Worm (Caenorhabditis elegans) whole organism, young adult: ENCODE measurements around the gene F37C12.18.

Source experiments
- K12H6.12 ChIP-seq: fragments of 200-800 bp; sonication (Bioruptor generic); optimal IDR thresholded peaks from 2 replicates; lab custom pipeline; 2018; ENCODE audit warnings: mild to moderate bottlenecking, missing genetic modification characterization, missing compliant biosample characterization
- T07F8.4 ChIP-seq: sonication (generic microtip); optimal IDR thresholded peaks from 2 replicates; lab custom pipeline; 2016; ENCODE audit warnings: mild to moderate bottlenecking, missing genetic modification characterization, moderate library complexity, missing compliant biosample characterization
- ama-1 ChIP-seq, 3 experiments: fragments of 150-350 bp in 1 of 3; sonication (generic microtip) in 2 of 3; optimal IDR thresholded peaks; 2 replicates each; lab custom pipeline; 2014 to 2018; ENCODE audit warnings: missing biosample characterization in 2 of 3, missing genetic modification characterization in 2 of 3, missing genetic modification reagents in 2 of 3
- bed-1 ChIP-seq: fragments of 200-800 bp; sonication (Bioruptor generic); IDR thresholded peaks from 2 replicates; pipeline ENCODE4 v1.3.6; 2022; ENCODE audit warnings: missing genetic modification reagents, missing genetic modification characterization, missing compliant biosample characterization
- hsf-1 ChIP-seq: fragments of 200-800 bp; sonication (Bioruptor generic); IDR thresholded peaks from 2 replicates; pipeline ENCODE4 v1.3.6; 2022; ENCODE audit warnings: missing genetic modification reagents, missing genetic modification characterization, missing compliant biosample characterization
- lag-1 ChIP-seq: fragments of 200-800 bp; sonication (Bioruptor generic); IDR thresholded peaks from 2 replicates; pipeline ENCODE4 v1.3.6; 2022; ENCODE audit warnings: missing genetic modification reagents, missing genetic modification characterization, missing compliant biosample characterization
- lin-40 ChIP-seq: sonication (generic microtip); optimal IDR thresholded peaks from 2 replicates; lab custom pipeline; 2016; ENCODE audit warnings: missing genetic modification characterization, mild to moderate bottlenecking, missing compliant biosample characterization, missing genotype, missing genetic modification reagents
- nhr-27 ChIP-seq: fragments of 200-800 bp; sonication (Bioruptor generic); optimal IDR thresholded peaks from 2 replicates; lab custom pipeline; 2018; ENCODE audit warnings: mild to moderate bottlenecking, missing genetic modification characterization, moderate library complexity, missing compliant biosample characterization
- nhr-80 ChIP-seq: sonication (generic microtip); optimal IDR thresholded peaks from 2 replicates; lab custom pipeline; 2016; ENCODE audit warnings: missing genetic modification characterization, missing compliant biosample characterization
- snpc-4 ChIP-seq, 5 experiments: fragments of 150-350 bp in 1 of 5; sonication (generic microtip) in 4 of 5; optimal IDR thresholded peaks; 2 replicates each; lab custom pipeline; 2014 to 2018; ENCODE audit warnings: missing genetic modification characterization in 5 of 5, missing biosample characterization in 3 of 5, antibody characterized with exemption in 2 of 5, mild to moderate bottlenecking in 2 of 5, missing compliant biosample characterization in 2 of 5, missing genotype in 2 of 5, moderate library complexity in 2 of 5, missing genetic modification reagents in 1 of 5
- unc-62 ChIP-seq: fragments of 150-350 bp; optimal IDR thresholded peaks from 2 replicates; lab custom pipeline; 2014; ENCODE audit warnings: missing biosample characterization, missing genetic modification reagents, missing genetic modification characterization
- ztf-22 ChIP-seq: fragments of 200-800 bp; sonication (Bioruptor generic); optimal IDR thresholded peaks from 2 replicates; lab custom pipeline; 2018; ENCODE audit warnings: mild to moderate bottlenecking, missing genetic modification characterization, moderate library complexity, missing compliant biosample characterization

DNA sequence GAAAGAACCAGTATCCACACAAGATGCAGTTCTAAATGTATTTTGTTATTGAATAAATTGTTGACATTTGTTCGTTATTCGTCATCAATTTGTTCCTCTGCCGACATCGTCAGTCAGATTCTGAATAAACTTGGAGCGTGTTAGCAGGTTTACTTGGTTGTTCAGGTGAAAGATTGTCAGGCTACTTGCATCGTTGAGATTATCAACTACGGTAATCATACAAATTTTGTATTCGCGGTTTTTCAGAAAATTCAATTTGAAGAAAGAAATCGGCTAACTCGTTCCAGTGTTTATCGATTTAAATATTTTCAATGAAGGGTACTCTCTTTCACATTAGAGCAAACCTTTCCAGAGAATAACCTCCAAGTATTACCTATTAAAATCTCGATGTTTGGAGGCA, 14.5 kb upstream of the F37C12.18 start, which contains the start of gene R151.2:
- 0 out of 2 replicates have a peak, but pooled peaks have one; percentile 5 for TF ChIP-seq hsf-1 (GFP tag; lab: Robert Waterston, UW)
- TF ChIP-seq nhr-80: no peak
- no peak for TF ChIP-seq lin-40 (tag; lab: Kevin White, UChicago)
- TF ChIP-seq lag-1: no peak
- no peak for TF ChIP-seq ama-1 (optimal IDR thresholded peaks at IDR 0.05; lab: Kevin White, UChicago)
- peak in 1 of 2 experiments; percentile 61 for TF ChIP-seq ama-1 (GFP tag; optimal IDR thresholded peaks at IDR 0.05; lab: Kevin White, UChicago)
- TF ChIP-seq T07F8.4 (tag; lab: Kevin White, UChicago): no peak
- no peak for TF ChIP-seq snpc-4 (GFP tag; optimal IDR thresholded peaks at IDR 0.05; lab: Kevin White, UChicago)
- peak in 1 of 4 experiments; percentile 3 for TF ChIP-seq snpc-4 (tag; optimal IDR thresholded peaks at IDR 0.05; lab: Kevin White, UChicago)
- no peak for TF ChIP-seq nhr-27
- TF ChIP-seq bed-1 (GFP tag; lab: Robert Waterston, UW): no peak
- TF ChIP-seq unc-62: no peak
- TF ChIP-seq K12H6.12: no peak
- no peak for TF ChIP-seq ztf-22 (GFP tag; lab: Kevin White, UChicago)
